ENCODE assay signal across 2 fruit fly cellular contexts in the genomic region with DNA sequence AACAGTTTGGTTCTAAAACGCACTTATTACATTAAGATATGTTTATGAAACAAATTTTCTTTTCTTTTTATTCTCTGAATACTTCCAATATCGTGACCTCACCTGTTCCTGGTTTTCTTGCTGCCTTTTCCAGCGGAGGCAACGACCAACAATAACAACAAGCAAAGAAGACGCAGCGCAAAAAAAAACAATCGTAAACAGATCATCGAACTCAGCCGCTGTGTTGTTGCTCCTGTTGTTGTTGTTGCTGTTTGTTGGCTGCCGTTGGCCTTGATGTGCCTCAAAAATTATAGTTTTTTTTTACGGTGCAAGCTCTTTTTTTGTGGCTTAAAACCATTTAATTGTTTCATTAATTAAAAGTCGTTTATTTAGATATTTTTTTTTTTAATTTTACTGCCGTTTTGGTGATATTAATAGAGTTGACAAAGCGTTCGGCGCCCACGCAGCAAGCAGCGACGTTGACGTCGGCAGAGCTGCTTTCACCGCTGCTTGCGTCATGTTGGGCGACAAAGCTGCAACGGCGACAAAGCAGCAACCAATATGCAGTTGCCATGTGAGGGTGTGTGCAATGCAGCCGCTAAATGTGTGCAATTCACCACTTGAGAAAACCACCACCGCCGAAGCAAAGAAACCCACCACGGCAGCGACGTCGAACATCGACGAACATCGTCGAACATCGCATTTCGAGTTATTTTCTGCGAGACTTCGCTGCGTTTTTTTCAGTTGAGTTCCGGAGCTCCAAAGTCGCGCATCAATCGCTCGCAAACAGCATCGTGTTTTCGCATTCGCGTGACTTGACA.
A peak's percentile ranks its signal among the peaks of the same experiment; 100 is the strongest.
TF ChIP-seq lines count a peak whose summit lies in the region.

No protein-coding gene starts in this region.

TF ChIP-seq in whole organism, embryonic, 481 proteins besides CTCF, POLR2A, EP300 and RAD21 (continued from another document and continues in another):
- TF ChIP-seq CG17385 (GFP tag; optimal IDR thresholded peaks at IDR 0.05; lab: Kevin White, UChicago) (peak; percentile 20), CG1647 (GFP tag; optimal IDR thresholded peaks at IDR 0.05; lab: Kevin White, UChicago) (no peak), CG1602 (GFP tag; optimal IDR thresholded peaks at IDR 0.05; lab: Kevin White, UChicago) (no peak), hbn (GFP tag; IDR thresholded peaks at IDR 0.05; lab: Robert Waterston, UW; ENCODE audit: partially characterized antibody) (no peak), CG14050 (GFP tag; IDR thresholded peaks at IDR 0.05; lab: Robert Waterston, UW) (no peak), CG16813 (GFP tag; IDR thresholded peaks at IDR 0.05; lab: Robert Waterston, UW; ENCODE audit: partially characterized antibody) (peak; percentile 10; the same call in 1 of the 3 replicates), br (optimal IDR thresholded peaks at IDR 0.05; lab: Kevin White, UChicago) (no peak), tap (tag; optimal IDR thresholded peaks at IDR 0.05; lab: Kevin White, UChicago) (peak; percentile 8), CG4820 (GFP tag; optimal IDR thresholded peaks at IDR 0.05; lab: Kevin White, UChicago) (no peak), CG9876 (GFP tag; optimal IDR thresholded peaks at IDR 0.05; lab: Kevin White, UChicago) (no peak), CG3281 (GFP tag; optimal IDR thresholded peaks at IDR 0.05; lab: Kevin White, UChicago) (peak; percentile 17), CG2875 (GFP tag; optimal IDR thresholded peaks at IDR 0.05; lab: Kevin White, UChicago) (no peak), CG9215 (GFP tag; IDR thresholded peaks at IDR 0.05; lab: Robert Waterston, UW) (no peak), gcm (GFP tag; optimal IDR thresholded peaks at IDR 0.05; lab: Kevin White, UChicago) (peak; percentile 43), CG3726 (GFP tag; IDR thresholded peaks at IDR 0.05; lab: Robert Waterston, UW) (no peak), salm (tag; optimal IDR thresholded peaks at IDR 0.05; lab: Kevin White, UChicago) (peak; percentile 37), CG14441 (GFP tag; IDR thresholded peaks at IDR 0.05; lab: Robert Waterston, UW) (no peak), Atf-2 (GFP tag; optimal IDR thresholded peaks at IDR 0.05; lab: Kevin White, UChicago) (no peak), dm (GFP tag; optimal IDR thresholded peaks at IDR 0.05; lab: Kevin White, UChicago) (no peak), wdn (GFP tag; IDR thresholded peaks at IDR 0.05; lab: Robert Waterston, UW) (no peak), gcm2 (GFP tag; optimal IDR thresholded peaks at IDR 0.05; lab: Kevin White, UChicago) (no peak), CG17186 (GFP tag; optimal IDR thresholded peaks at IDR 0.05; lab: Kevin White, UChicago) (no peak), Eip74EF (GFP tag; optimal IDR thresholded peaks at IDR 0.05; lab: Kevin White, UChicago) (peak in 1 of 2 experiments; percentile 6), ci (GFP tag; IDR thresholded peaks at IDR 0.05; lab: Robert Waterston, UW) (peak; percentile 93), CG13424 (tag; optimal IDR thresholded peaks at IDR 0.05; lab: Kevin White, UChicago) (no peak), pb (GFP tag; optimal IDR thresholded peaks at IDR 0.05; lab: Kevin White, UChicago) (no peak), CG17361 (GFP tag; IDR thresholded peaks at IDR 0.05; lab: Robert Waterston, UW) (no peak), Gug (GFP tag; IDR thresholded peaks at IDR 0.05; lab: Robert Waterston, UW) (no peak), zf30C (GFP tag; optimal IDR thresholded peaks at IDR 0.05; lab: Kevin White, UChicago) (no peak), CG1529 (GFP tag; optimal IDR thresholded peaks at IDR 0.05; lab: Kevin White, UChicago) (no peak), eyg (GFP tag; optimal IDR thresholded peaks at IDR 0.05; lab: Kevin White, UChicago) (no peak), Poxn (GFP tag; IDR thresholded peaks at IDR 0.05; lab: Robert Waterston, UW) (no peak), Sry-δ (GFP tag; optimal IDR thresholded peaks at IDR 0.05; lab: Kevin White, UChicago) (no peak), CG6854 (GFP tag; optimal IDR thresholded peaks at IDR 0.05; lab: Kevin White, UChicago) (no peak), Lhr (GFP tag; optimal IDR thresholded peaks at IDR 0.05; lab: Kevin White, UChicago) (no peak), CG17328 (GFP tag; IDR thresholded peaks at IDR 0.05; lab: Robert Waterston, UW) (no peak; the same call in 1 of the 2 replicates), sna (GFP tag; IDR thresholded peaks at IDR 0.05; lab: Robert Waterston, UW; ENCODE audit: partially characterized antibody) (peak; percentile 32; the same call in 1 of the 2 replicates), sc (optimal IDR thresholded peaks at IDR 0.05; lab: Kevin White, UChicago) (no peak), sc (GFP tag; optimal IDR thresholded peaks at IDR 0.05; lab: Kevin White, UChicago) (no peak), scrt (GFP tag; optimal IDR thresholded peaks at IDR 0.05; lab: Kevin White, UChicago) (no peak), peb (GFP tag; IDR thresholded peaks at IDR 0.05; lab: Robert Waterston, UW) (no peak), tin (GFP tag; optimal IDR thresholded peaks at IDR 0.05; lab: Kevin White, UChicago) (no peak), H2.0 (GFP tag; IDR thresholded peaks at IDR 0.05; lab: Robert Waterston, UW) (no peak), sd (tag; optimal IDR thresholded peaks at IDR 0.05; lab: Kevin White, UChicago) (peak; percentile 14), crol (GFP tag; IDR thresholded peaks at IDR 0.05; lab: Robert Waterston, UW) (no peak; the same call in 1 of the 2 replicates), CG7745 (tag; optimal IDR thresholded peaks at IDR 0.05; lab: Kevin White, UChicago) (peak; percentile 61), Hsf (GFP tag; optimal IDR thresholded peaks at IDR 0.05; lab: Kevin White, UChicago) (no peak), repo (GFP tag; optimal IDR thresholded peaks at IDR 0.05; lab: Kevin White, UChicago) (no peak), slou (GFP tag; optimal IDR thresholded peaks at IDR 0.05; lab: Kevin White, UChicago) (no peak), Fer1 (GFP tag; optimal IDR thresholded peaks at IDR 0.05; lab: Kevin White, UChicago) (peak; percentile 58), CG14667 (GFP tag; IDR thresholded peaks at IDR 0.05; lab: Robert Waterston, UW) (no peak), Taf1 (GFP tag; IDR thresholded peaks at IDR 0.05; lab: Robert Waterston, UW) (no peak), her (GFP tag; optimal IDR thresholded peaks at IDR 0.05; lab: Kevin White, UChicago) (peak; percentile 16), CG17568 (GFP tag; optimal IDR thresholded peaks at IDR 0.05; lab: Kevin White, UChicago) (no peak), CG10147 (GFP tag; optimal IDR thresholded peaks at IDR 0.05; lab: Kevin White, UChicago) (no peak), hkb (optimal IDR thresholded peaks at IDR 0.05; lab: Kevin White, UChicago) (no peak), hkb (GFP tag; IDR thresholded peaks at IDR 0.05; lab: Robert Waterston, UW) (peak; percentile 65), CG33213 (GFP tag; optimal IDR thresholded peaks at IDR 0.05; lab: Kevin White, UChicago) (no peak), onecut (GFP tag; IDR thresholded peaks at IDR 0.05; lab: Robert Waterston, UW) (peak; percentile 56), psq (GFP tag; optimal IDR thresholded peaks at IDR 0.05; lab: Kevin White, UChicago) (no peak), CG34422 (GFP tag; IDR thresholded peaks at IDR 0.05; lab: Robert Waterston, UW) (no peak), CG18476 (GFP tag; optimal IDR thresholded peaks at IDR 0.05; lab: Kevin White, UChicago) (no peak), Asciz (GFP tag; optimal IDR thresholded peaks at IDR 0.05; lab: Kevin White, UChicago) (peak; percentile 14)

TF ChIP-seq in whole organism, prepupa, 60 proteins besides CTCF, POLR2A, EP300 and RAD21 (continued from another document):
- TF ChIP-seq Sox102F (GFP tag; optimal IDR thresholded peaks at IDR 0.05; lab: Kevin White, UChicago) (peak; percentile 77), Met (GFP tag; optimal IDR thresholded peaks at IDR 0.05; lab: Kevin White, UChicago) (peak; percentile 12)
TF ChIP-seq in whole organism, prepupa: peak in this region for 38.
